Worm (Caenorhabditis elegans): ENCODE data around the gene F14D7.8.

Gene F14D7.8

DNA sequence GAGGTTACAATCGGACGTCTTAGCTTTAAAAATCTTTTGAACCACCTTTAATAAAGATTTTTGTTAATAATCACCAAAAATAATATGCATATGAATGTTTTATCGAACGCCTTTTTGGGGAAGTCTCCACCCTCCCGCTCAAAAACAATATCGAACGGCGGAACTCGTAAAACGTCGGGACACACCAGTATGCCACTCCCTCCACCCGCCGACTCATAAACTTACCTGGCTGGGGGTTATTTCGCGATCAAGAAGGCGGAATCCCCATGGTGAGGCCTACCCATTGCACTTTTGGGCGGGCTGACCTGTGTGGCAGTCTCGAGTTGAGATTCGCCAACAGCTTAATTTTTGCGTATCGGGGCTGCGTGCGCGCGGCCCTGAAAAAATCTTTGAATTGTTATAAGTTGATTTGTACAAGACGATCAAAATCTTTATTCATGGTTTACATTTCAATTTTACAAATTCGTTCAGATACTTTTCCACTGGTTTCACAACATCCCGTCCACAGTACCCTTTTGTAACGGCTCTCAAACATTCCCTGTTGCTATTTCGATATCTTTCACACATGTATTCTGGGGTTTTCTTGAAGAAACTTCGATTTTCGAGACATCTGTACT lies 45.2 kb downstream of the F14D7.8 start:
- TF ChIP-seq aly-1 (tag; optimal IDR thresholded peaks at IDR 0.05) (no peak), tbx-37 (GFP tag; conservative IDR thresholded peaks at IDR 0.05) (no peak), scrt-1 (GFP tag; IDR thresholded peaks at IDR 0.05) (no peak), ama-1 (optimal IDR thresholded peaks at IDR 0.05) (no peak), hmbx-1 (tag; optimal IDR thresholded peaks at IDR 0.05) (no peak), tra-4 (tag; optimal IDR thresholded peaks at IDR 0.05) (no peak), tbx-11 (GFP tag; IDR thresholded peaks at IDR 0.05) (no peak), ceh-13 (GFP tag; optimal IDR thresholded peaks at IDR 0.05) (no peak), B0310.2 (tag; optimal IDR thresholded peaks at IDR 0.05) (no peak), flt-1 (GFP tag; IDR thresholded peaks at IDR 0.05) (no peak), pes-1 (GFP tag; IDR thresholded peaks at IDR 0.05) (no peak), ceh-36 (tag; optimal IDR thresholded peaks at IDR 0.05) (no peak), ets-7 (tag; optimal IDR thresholded peaks at IDR 0.05) (no peak)
